Fruit fly (Drosophila melanogaster): ENCODE data around the gene Cdc16.
A peak's percentile ranks its signal among the peaks of the same experiment; 100 is the strongest.

dm6 chr3R:23326292-23326691 is 45.3 kb downstream of the Cdc16 start:
- TF ChIP-seq achi (GFP tag; optimal IDR thresholded peaks at IDR 0.05) (peak; percentile 93), CG15336 (GFP tag; IDR thresholded peaks at IDR 0.05) (peak; percentile 96), Ets96B (tag; optimal IDR thresholded peaks at IDR 0.05) (peak; percentile 98), Hr4 (GFP tag; optimal IDR thresholded peaks at IDR 0.05) (peak; percentile 94), Smox (GFP tag; optimal IDR thresholded peaks at IDR 0.05) (peak; percentile 41), CG6792 (GFP tag; optimal IDR thresholded peaks at IDR 0.05) (peak; percentile 86), Blimp-1 (GFP tag; optimal IDR thresholded peaks at IDR 0.05) (no peak), Sox102F (GFP tag; optimal IDR thresholded peaks at IDR 0.05) (peak; percentile 47), CG3032 (tag; optimal IDR thresholded peaks at IDR 0.05) (peak; percentile 97), CG9139 (GFP tag; optimal IDR thresholded peaks at IDR 0.05) (peak; percentile 92), CG8119 (GFP tag; IDR thresholded peaks at IDR 0.05) (peak; percentile 95), Met (GFP tag; optimal IDR thresholded peaks at IDR 0.05) (peak; percentile 49), CG32006 (GFP tag; optimal IDR thresholded peaks at IDR 0.05) (peak; percentile 97), ss (GFP tag; optimal IDR thresholded peaks at IDR 0.05) (peak; percentile 96)

All from whole organism, prepupa.